Fruit fly (Drosophila melanogaster) whole organism, adult: ENCODE data around the gene CG34256.

Source experiments
- CG11617 ChIP-seq: fragments of 200-800 bp; sonication (Bioruptor generic); optimal IDR thresholded peaks from 2 replicates; lab custom pipeline; 2017; ENCODE audit warnings: mild to moderate bottlenecking, missing biosample characterization, missing genetic modification reagents, missing genetic modification characterization
- CG12768 ChIP-seq: fragments of 200-800 bp; sonication (Bioruptor generic); optimal IDR thresholded peaks from 2 replicates; lab custom pipeline; 2017; ENCODE audit warnings: missing biosample characterization, missing genetic modification characterization, mild to moderate bottlenecking, moderate library complexity, missing genetic modification reagents
- CG14711 ChIP-seq: fragments of 200-800 bp; sonication (Bioruptor generic); optimal IDR thresholded peaks from 2 replicates; lab custom pipeline; 2018; ENCODE audit warnings: missing biosample characterization, mild to moderate bottlenecking, missing genetic modification characterization, moderate library complexity
- CG1620 ChIP-seq: fragments of 200-800 bp; sonication (Bioruptor generic); optimal IDR thresholded peaks from 2 replicates; lab custom pipeline; 2016; ENCODE audit warnings: missing biosample characterization, missing genetic modification characterization
- CG33017 ChIP-seq: fragments of 200-800 bp; sonication (Bioruptor generic); optimal IDR thresholded peaks from 2 replicates; lab custom pipeline; 2018; ENCODE audit warnings: missing biosample characterization, mild to moderate bottlenecking, missing genetic modification characterization, moderate library complexity
- CG5204 ChIP-seq: fragments of 200-800 bp; sonication (Bioruptor generic); optimal IDR thresholded peaks from 2 replicates; lab custom pipeline; 2016; ENCODE audit warnings: missing biosample characterization, missing genetic modification characterization
- CG7045 ChIP-seq: fragments of 200-800 bp; sonication (Bioruptor generic); optimal IDR thresholded peaks from 2 replicates; lab custom pipeline; 2017; ENCODE audit warnings: missing biosample characterization, mild to moderate bottlenecking, missing genetic modification characterization
- CG7101 ChIP-seq: fragments of 200-800 bp; sonication (Bioruptor generic); optimal IDR thresholded peaks from 2 replicates; lab custom pipeline; 2018; ENCODE audit warnings: missing biosample characterization, mild to moderate bottlenecking, missing genetic modification characterization, moderate library complexity
- Clk ChIP-seq: fragments of 200-800 bp; sonication (Bioruptor generic); optimal IDR thresholded peaks from 2 replicates; lab custom pipeline; 2017; ENCODE audit warnings: missing biosample characterization, missing genetic modification characterization
- Crg-1 ChIP-seq: fragments of 200-800 bp; sonication (Bioruptor generic); optimal IDR thresholded peaks from 2 replicates; lab custom pipeline; 2016; ENCODE audit warnings: missing biosample characterization, missing genetic modification characterization
- Hr96 ChIP-seq: fragments of 200-800 bp; sonication (Bioruptor generic); optimal IDR thresholded peaks from 2 replicates; lab custom pipeline; 2016; ENCODE audit warnings: missing biosample characterization, missing genetic modification characterization
- Mnt ChIP-seq: fragments of 200-800 bp; sonication (Bioruptor generic); optimal IDR thresholded peaks from 2 replicates; lab custom pipeline; 2016; ENCODE audit warnings: missing biosample characterization, mild to moderate bottlenecking, missing genetic modification characterization
- bab1 ChIP-seq: fragments of 200-800 bp; sonication (Bioruptor generic); optimal IDR thresholded peaks from 3 replicates; lab custom pipeline; 2019; ENCODE audit warnings: missing biosample characterization, mild to moderate bottlenecking, missing genetic modification characterization, moderate library complexity
- cic ChIP-seq: fragments of 200-800 bp; sonication (Bioruptor generic); optimal IDR thresholded peaks from 2 replicates; lab custom pipeline; 2017; ENCODE audit warnings: missing biosample characterization, mild to moderate bottlenecking, missing genetic modification characterization, moderate library complexity
- cnc ChIP-seq, 2 experiments: fragments of >200 bp; optimal IDR thresholded peaks; 2 replicates each; lab custom pipeline; 2017
- kay ChIP-seq: fragments of 200-800 bp; sonication (Bioruptor generic); peaks from one replicate; lab custom pipeline; 2016; ENCODE audit warnings: missing biosample characterization, missing genetic modification characterization, borderline replicate concordance
- ovo ChIP-seq: fragments of 200-800 bp; sonication (Bioruptor generic); optimal IDR thresholded peaks from 2 replicates; lab custom pipeline; 2016; ENCODE audit warnings: missing biosample characterization, missing genetic modification characterization
- pad ChIP-seq: fragments of 200-800 bp; sonication (Bioruptor generic); optimal IDR thresholded peaks from 3 replicates; lab custom pipeline; 2017; ENCODE audit warnings: missing biosample characterization, missing genetic modification characterization, mild to moderate bottlenecking, moderate library complexity, missing genetic modification reagents
- tj ChIP-seq: fragments of 200-800 bp; sonication (Bioruptor generic); optimal IDR thresholded peaks from 3 replicates; lab custom pipeline; 2017; ENCODE audit warnings: missing biosample characterization, mild to moderate bottlenecking, missing genetic modification characterization, moderate library complexity
- toe ChIP-seq: fragments of 200-800 bp; sonication (Bioruptor generic); optimal IDR thresholded peaks from 2 replicates; lab custom pipeline; 2016; ENCODE audit warnings: missing biosample characterization, missing genetic modification characterization

CG34256 gene

dm6 chr3L:18992820-18993219 is 3.2 kb upstream of the CG34256 start:
- TF ChIP-seq CG14711 (tag; lab: Kevin White, UChicago): no peak
- peak; percentile 76 for TF ChIP-seq tj (GFP tag; lab: Kevin White, UChicago)
- TF ChIP-seq cic (GFP tag; lab: Kevin White, UChicago): peak; percentile 42
- TF ChIP-seq Crg-1 (GFP tag; lab: Kevin White, UChicago): no peak
- TF ChIP-seq CG7101 (tag; lab: Kevin White, UChicago): no peak
- no peak for TF ChIP-seq CG1620 (GFP tag; lab: Kevin White, UChicago)
- no peak for TF ChIP-seq CG11617
- no peak for TF ChIP-seq ovo

dm6 chr3L:18988055-18988819 is 1.4 kb downstream of the CG34256 start, which contains the start of gene CG11619:
Gene CG11619 (minus strand): TSS chr3L:18988323.
- TF ChIP-seq Crg-1 (GFP tag; lab: Kevin White, UChicago) (no peak), Clk (GFP tag; lab: Kevin White, UChicago) (no peak), toe (GFP tag; lab: Kevin White, UChicago) (no peak), bab1 (no peak), tj (GFP tag; lab: Kevin White, UChicago) (no peak), CG5204 (no peak), cnc (optimal IDR thresholded peaks at IDR 0.05; lab: Kevin White, UChicago) (no peak), CG14711 (tag; lab: Kevin White, UChicago) (no peak), cic (GFP tag; lab: Kevin White, UChicago) (no peak), CG7045 (no peak)

dm6 chr3L:18984661-18985060 is 5.0 kb downstream of the CG34256 start, which contains the start of gene CG14075:
Gene CG14075 (plus strand): TSS chr3L:18984961.
- TF ChIP-seq kay (GFP tag; lab: Kevin White, UChicago) (no peak), cic (GFP tag; lab: Kevin White, UChicago) (no peak), tj (GFP tag; lab: Kevin White, UChicago) (no peak), CG14711 (tag; lab: Kevin White, UChicago) (no peak), CG7101 (tag; lab: Kevin White, UChicago) (no peak), CG1620 (GFP tag; lab: Kevin White, UChicago) (no peak), Mnt (GFP tag; lab: Kevin White, UChicago) (no peak)

- no peak for TF ChIP-seq Crg-1 (GFP tag; lab: Kevin White, UChicago)
- no peak for TF ChIP-seq Clk (GFP tag; lab: Kevin White, UChicago)
- TF ChIP-seq CG7101 (tag; lab: Kevin White, UChicago): no peak
- no peak for TF ChIP-seq CG33017 (tag; lab: Kevin White, UChicago)
- no peak for TF ChIP-seq Hr96 (GFP tag; lab: Kevin White, UChicago)
- no peak for TF ChIP-seq bab1
Observed at dm6 chr3L:18976720-18977119, 12.9 kb downstream of the CG34256 start.

dm6 chr3L:18968193-18968969 is 21.2 kb downstream of the CG34256 start:
- TF ChIP-seq CG12768 (GFP tag; lab: Kevin White, UChicago) (no peak), CG7101 (tag; lab: Kevin White, UChicago) (no peak), Mnt (GFP tag; lab: Kevin White, UChicago) (no peak), pad (GFP tag; lab: Kevin White, UChicago) (no peak), ovo (no peak)

dm6 chr3L:18957032-18957431 is 32.6 kb downstream of the CG34256 start:
- peak; percentile 97 for TF ChIP-seq pad (GFP tag; lab: Kevin White, UChicago)
- no peak for TF ChIP-seq CG1620 (GFP tag; lab: Kevin White, UChicago)

DNA sequence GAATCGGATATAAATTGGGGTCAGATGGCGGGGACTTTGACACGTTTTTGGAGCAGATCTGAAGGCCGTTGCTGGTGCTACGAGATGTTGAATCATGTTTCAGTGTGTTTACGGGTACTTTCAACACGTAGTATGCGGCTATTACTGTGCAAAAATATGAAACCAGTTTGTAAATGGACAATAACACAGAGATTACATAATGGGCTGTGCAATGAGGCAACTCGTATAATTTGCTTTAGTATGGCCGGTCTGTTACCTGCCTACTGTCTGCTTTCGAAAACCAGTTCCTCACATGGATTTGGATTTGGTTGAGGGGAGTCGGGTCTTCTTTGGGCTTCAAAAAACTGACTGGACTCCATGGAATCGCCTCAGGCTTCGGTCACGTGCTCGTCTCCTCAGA is 37.2 kb downstream of the CG34256 start:
- no peak for TF ChIP-seq pad (GFP tag; lab: Kevin White, UChicago)
- no peak for TF ChIP-seq Mnt (GFP tag; lab: Kevin White, UChicago)
- no peak for TF ChIP-seq Clk (GFP tag; lab: Kevin White, UChicago)
- TF ChIP-seq Hr96 (GFP tag; lab: Kevin White, UChicago): no peak
- TF ChIP-seq CG1620 (GFP tag; lab: Kevin White, UChicago): no peak
- no peak for TF ChIP-seq CG12768 (GFP tag; lab: Kevin White, UChicago)
- no peak for TF ChIP-seq ovo
- TF ChIP-seq CG14711 (tag; lab: Kevin White, UChicago): no peak
- no peak for TF ChIP-seq CG11617
- TF ChIP-seq CG7101 (tag; lab: Kevin White, UChicago): no peak
- TF ChIP-seq tj (GFP tag; lab: Kevin White, UChicago): no peak
- TF ChIP-seq CG5204: no peak
